Fruit fly (Drosophila melanogaster) whole organism, embryonic: ENCODE data around the gene bb8.
A peak's percentile ranks its signal among the peaks of the same experiment; 100 is the strongest.

Experiments used
- Adf1 ChIP-seq: fragments of 200-800 bp; sonication (Bioruptor generic); IDR thresholded peaks from 2 replicates; pipeline ENCODE4 v1.3.6; 2022; ENCODE audit warnings: missing biosample characterization, missing genetic modification characterization
- Asciz ChIP-seq: fragments of 200-800 bp; sonication (Bioruptor generic); optimal IDR thresholded peaks from 2 replicates; lab custom pipeline; 2017; ENCODE audit warnings: missing biosample characterization, mild to moderate bottlenecking, missing genetic modification characterization, missing genetic modification reagents
- Atf-2 ChIP-seq: fragments of 200-800 bp; sonication (Bioruptor generic); optimal IDR thresholded peaks from 2 replicates; lab custom pipeline; 2016; ENCODE audit warnings: missing biosample characterization, missing genetic modification characterization
- Atf3 ChIP-seq: fragments of 200-800 bp; sonication (Bioruptor generic); optimal IDR thresholded peaks from 3 replicates; lab custom pipeline; 2016; ENCODE audit warnings: missing biosample characterization, missing genetic modification characterization
- Awh ChIP-seq: fragments of 200-800 bp; sonication (Bioruptor generic); IDR thresholded peaks from 2 replicates; pipeline ENCODE4, ENCODE4 v1.3.6; 2022; ENCODE audit warnings: missing biosample characterization, missing genetic modification characterization
- Bdp1 ChIP-seq: fragments of 200-800 bp; sonication (Bioruptor generic); optimal IDR thresholded peaks from 3 replicates; lab custom pipeline; 2016; ENCODE audit warnings: missing biosample characterization, missing genetic modification characterization
- CG12299 ChIP-seq: fragments of 200-800 bp; sonication (Bioruptor generic); optimal IDR thresholded peaks from 2 replicates; lab custom pipeline; 2018; ENCODE audit warnings: missing biosample characterization, mild to moderate bottlenecking, missing genetic modification characterization
- CG12744 ChIP-seq: fragments of 200-800 bp; sonication (Bioruptor generic); optimal IDR thresholded peaks from 2 replicates; lab custom pipeline; 2016; ENCODE audit warnings: missing biosample characterization, missing genetic modification characterization
- CG13624 ChIP-seq: fragments of 200-800 bp; sonication (Bioruptor generic); optimal IDR thresholded peaks from 2 replicates; lab custom pipeline; 2016; ENCODE audit warnings: missing biosample characterization, missing genetic modification characterization
- CG15073 ChIP-seq: fragments of 200-800 bp; sonication (Bioruptor generic); optimal IDR thresholded peaks from 2 replicates; lab custom pipeline; 2016; ENCODE audit warnings: missing biosample characterization, missing genetic modification characterization
- CG15479 ChIP-seq: fragments of 200-800 bp; sonication (Bioruptor generic); optimal IDR thresholded peaks from 3 replicates; lab custom pipeline; 2019; ENCODE audit warnings: missing biosample characterization, mild to moderate bottlenecking, missing genetic modification characterization, moderate library complexity
- CG1647 ChIP-seq: fragments of 200-800 bp; sonication (Bioruptor generic); optimal IDR thresholded peaks from 3 replicates; lab custom pipeline; 2016; ENCODE audit warnings: missing biosample characterization, missing genetic modification characterization
- CG17385 ChIP-seq: fragments of 200-800 bp; sonication (Bioruptor generic); optimal IDR thresholded peaks from 3 replicates; lab custom pipeline; 2018; ENCODE audit warnings: missing biosample characterization, mild to moderate bottlenecking, missing genetic modification characterization
- CG1832 ChIP-seq: fragments of 200-800 bp; sonication (Bioruptor generic); optimal IDR thresholded peaks from 2 replicates; lab custom pipeline; 2017; ENCODE audit warnings: missing biosample characterization, mild to moderate bottlenecking, missing genetic modification characterization, inconsistent platforms
- CG2129 ChIP-seq: fragments of 200-800 bp; sonication (Bioruptor generic); IDR thresholded peaks from 2 replicates; pipeline ENCODE4 v1.3.6; 2022; ENCODE audit warnings: missing biosample characterization, missing genetic modification characterization; ENCODE audit not compliant: partially characterized antibody
- CG30431 ChIP-seq: fragments of 200-800 bp; sonication (Bioruptor generic); optimal IDR thresholded peaks from 2 replicates; lab custom pipeline; 2017; ENCODE audit warnings: missing biosample characterization, missing genetic modification characterization
- CG42726 ChIP-seq: fragments of 200-800 bp; sonication (Bioruptor generic); IDR thresholded peaks from 2 replicates; pipeline ENCODE4 v1.3.6; 2022; ENCODE audit warnings: missing biosample characterization, missing genetic modification characterization; ENCODE audit not compliant: partially characterized antibody
- CG4617 ChIP-seq: fragments of 200-800 bp; sonication (Bioruptor generic); optimal IDR thresholded peaks from 3 replicates; lab custom pipeline; 2016; ENCODE audit warnings: missing biosample characterization, missing genetic modification characterization, borderline replicate concordance
- CG6791 ChIP-seq: fragments of 200-800 bp; sonication (Bioruptor generic); IDR thresholded peaks from 3 replicates; pipeline ENCODE4 v1.3.6; 2022; ENCODE audit warnings: missing biosample characterization, missing genetic modification characterization; ENCODE audit not compliant: partially characterized antibody
- CG7556 ChIP-seq: fragments of 200-800 bp; sonication (Bioruptor generic); optimal IDR thresholded peaks from 2 replicates; lab custom pipeline; 2017; ENCODE audit warnings: missing biosample characterization, mild to moderate bottlenecking, missing genetic modification characterization
- CG7786 ChIP-seq: fragments of 200-800 bp; sonication (Bioruptor generic); optimal IDR thresholded peaks from 2 replicates; lab custom pipeline; 2016; ENCODE audit warnings: missing biosample characterization, missing genetic modification characterization
- CG9817 ChIP-seq: fragments of 200-800 bp; sonication (Bioruptor generic); optimal IDR thresholded peaks from 2 replicates; lab custom pipeline; 2018; ENCODE audit warnings: missing biosample characterization, mild to moderate bottlenecking, missing genetic modification characterization, moderate library complexity
- Dad ChIP-seq: fragments of 200-800 bp; sonication (Bioruptor generic); optimal IDR thresholded peaks from 3 replicates; lab custom pipeline; 2016; ENCODE audit warnings: missing biosample characterization, missing genetic modification characterization
- E2f2 ChIP-seq: fragments of 200-800 bp; sonication (Bioruptor generic); IDR thresholded peaks from 2 replicates; pipeline ENCODE4 v1.3.6; 2022; ENCODE audit warnings: missing biosample characterization, missing genetic modification characterization
- Elba2 ChIP-seq: fragments of 200-800 bp; sonication (Bioruptor generic); optimal IDR thresholded peaks from 3 replicates; lab custom pipeline; 2016; ENCODE audit warnings: missing biosample characterization, missing genetic modification characterization
- Ets65A ChIP-seq: fragments of 200-800 bp; sonication (Bioruptor generic); peaks from one replicate; lab custom pipeline; 2016; ENCODE audit warnings: missing biosample characterization, missing genetic modification characterization
- Ets97D ChIP-seq: fragments of 200-800 bp; sonication (Bioruptor generic); optimal IDR thresholded peaks from 3 replicates; lab custom pipeline; 2016; ENCODE audit warnings: missing biosample characterization, missing genetic modification characterization
- Fer3 ChIP-seq: fragments of 200-800 bp; sonication (Bioruptor generic); optimal IDR thresholded peaks from 2 replicates; lab custom pipeline; 2018; ENCODE audit warnings: missing biosample characterization, mild to moderate bottlenecking, missing genetic modification characterization, moderate library complexity
- Neu2 ChIP-seq: fragments of 200-800 bp; sonication (Bioruptor generic); optimal IDR thresholded peaks from 3 replicates; lab custom pipeline; 2016; ENCODE audit warnings: missing biosample characterization, missing genetic modification characterization, borderline replicate concordance
- Nf-YA ChIP-seq: fragments of 200-800 bp; sonication (Bioruptor generic); IDR thresholded peaks from 2 replicates; pipeline ENCODE4 v1.3.6; 2022; ENCODE audit warnings: missing biosample characterization, missing genetic modification characterization
- Pdp1 ChIP-seq, 2 experiments: fragments of 200-800 bp; sonication (Bioruptor generic); optimal IDR thresholded peaks; 3 replicates each; lab custom pipeline; 2016; ENCODE audit warnings: missing biosample characterization in 2 of 2, missing genetic modification characterization in 2 of 2, mild to moderate bottlenecking in 1 of 2, moderate library complexity in 1 of 2
- Usf ChIP-seq: fragments of 200-800 bp; sonication (Bioruptor generic); optimal IDR thresholded peaks from 2 replicates; lab custom pipeline; 2017; ENCODE audit warnings: missing genotype, missing biosample characterization, missing genetic modification characterization
- ap ChIP-seq: fragments of 200-800 bp; sonication (Bioruptor generic); IDR thresholded peaks from 2 replicates; pipeline ENCODE4 v1.3.6; 2022; ENCODE audit warnings: missing biosample characterization, missing genetic modification characterization
- bcd ChIP-seq: fragments of 200-800 bp; sonication (Bioruptor generic); optimal IDR thresholded peaks from 2 replicates; lab custom pipeline; 2017; ENCODE audit warnings: missing biosample characterization, mild to moderate bottlenecking, missing genetic modification characterization
- croc ChIP-seq: fragments of 200-800 bp; sonication (Bioruptor generic); conservative IDR thresholded peaks from 3 replicates; pipeline ENCODE4 v1.3.6; 2022; ENCODE audit warnings: missing biosample characterization, missing genetic modification characterization
- fru ChIP-seq: fragments of >200 bp; optimal IDR thresholded peaks from 2 replicates; lab custom pipeline; 2017
- ftz-f1 ChIP-seq: fragments of 200-800 bp; sonication (Bioruptor generic); optimal IDR thresholded peaks from 2 replicates; lab custom pipeline; 2016; ENCODE audit warnings: missing biosample characterization, missing genetic modification characterization
- gce ChIP-seq: fragments of 200-800 bp; sonication (Bioruptor generic); IDR thresholded peaks from 3 replicates; pipeline ENCODE4 v1.3.6; 2022; ENCODE audit warnings: missing biosample characterization, missing genetic modification characterization
- insv ChIP-seq, 2 experiments: fragments of 200-800 bp; sonication (Bioruptor generic); optimal IDR thresholded peaks; 3 replicates each; lab custom pipeline; 2016 to 2018; ENCODE audit warnings: missing biosample characterization in 2 of 2, missing genetic modification characterization in 2 of 2
- klu ChIP-seq: fragments of 200-800 bp; sonication (Bioruptor generic); IDR thresholded peaks from 2 replicates; pipeline ENCODE4 v1.3.6; 2022; ENCODE audit warnings: missing biosample characterization, missing genetic modification characterization
- lilli ChIP-seq: fragments of 200-800 bp; sonication (Bioruptor generic); optimal IDR thresholded peaks from 3 replicates; lab custom pipeline; 2016; ENCODE audit warnings: missing biosample characterization, missing genetic modification characterization
- lmd ChIP-seq: fragments of 200-800 bp; sonication (Bioruptor generic); IDR thresholded peaks from 2 replicates; pipeline ENCODE4 v1.3.6; 2022; ENCODE audit warnings: missing biosample characterization, missing genetic modification characterization
- nau ChIP-seq: fragments of 200-800 bp; sonication (Bioruptor generic); optimal IDR thresholded peaks from 3 replicates; lab custom pipeline; 2017; ENCODE audit warnings: missing biosample characterization, mild to moderate bottlenecking, missing genetic modification characterization, missing genetic modification reagents
- odd ChIP-seq: fragments of 200-800 bp; sonication (Bioruptor generic); optimal IDR thresholded peaks from 2 replicates; lab custom pipeline; 2017; ENCODE audit warnings: missing biosample characterization, mild to moderate bottlenecking, missing genetic modification characterization
- pb ChIP-seq: fragments of 200-800 bp; sonication (Bioruptor generic); optimal IDR thresholded peaks from 3 replicates; lab custom pipeline; 2016; ENCODE audit warnings: missing biosample characterization, missing genetic modification characterization
- pfk ChIP-seq: fragments of 200-800 bp; sonication (Bioruptor generic); optimal IDR thresholded peaks from 2 replicates; lab custom pipeline; 2018; ENCODE audit warnings: missing biosample characterization, mild to moderate bottlenecking, missing genetic modification characterization, moderate library complexity
- ranshi ChIP-seq: fragments of 200-800 bp; sonication (Bioruptor generic); IDR thresholded peaks from 2 replicates; pipeline ENCODE4 v1.3.6; 2022; ENCODE audit warnings: missing biosample characterization, missing genetic modification characterization
- row ChIP-seq: fragments of 200-800 bp; sonication (Bioruptor generic); IDR thresholded peaks from 3 replicates; pipeline ENCODE4 v1.3.6; 2022; ENCODE audit warnings: missing biosample characterization, missing genetic modification characterization
- sc ChIP-seq, 3 experiments: fragments of >200 bp in 2 of 3; fragments of 200-800 bp in 1 of 3; sonication (Bioruptor generic) in 1 of 3; optimal IDR thresholded peaks; 2 replicates in 2 of 3; 3 replicates in 1 of 3; lab custom pipeline; 2017; ENCODE audit warnings: mild to moderate bottlenecking in 1 of 3, missing biosample characterization in 1 of 3, missing genetic modification characterization in 1 of 3, missing genetic modification reagents in 1 of 3
- sens ChIP-seq: fragments of 200-800 bp; sonication (Bioruptor generic); peaks from one replicate; lab custom pipeline; 2016; ENCODE audit warnings: missing biosample characterization, missing genetic modification characterization
- tup ChIP-seq: fragments of 200-800 bp; sonication (Bioruptor generic); optimal IDR thresholded peaks from 2 replicates; lab custom pipeline; 2016; ENCODE audit warnings: missing biosample characterization, mild to moderate bottlenecking, missing genetic modification characterization, moderate library complexity
- wdn ChIP-seq: fragments of 200-800 bp; sonication (Bioruptor generic); IDR thresholded peaks from 2 replicates; pipeline ENCODE4 v1.3.6; 2022; ENCODE audit warnings: missing biosample characterization, missing genetic modification characterization
- zen ChIP-seq: fragments of 200-800 bp; sonication (Bioruptor generic); optimal IDR thresholded peaks from 3 replicates; lab custom pipeline; 2018; ENCODE audit warnings: missing biosample characterization, mild to moderate bottlenecking, missing genetic modification characterization, moderate library complexity

The bb8 gene

DNA sequence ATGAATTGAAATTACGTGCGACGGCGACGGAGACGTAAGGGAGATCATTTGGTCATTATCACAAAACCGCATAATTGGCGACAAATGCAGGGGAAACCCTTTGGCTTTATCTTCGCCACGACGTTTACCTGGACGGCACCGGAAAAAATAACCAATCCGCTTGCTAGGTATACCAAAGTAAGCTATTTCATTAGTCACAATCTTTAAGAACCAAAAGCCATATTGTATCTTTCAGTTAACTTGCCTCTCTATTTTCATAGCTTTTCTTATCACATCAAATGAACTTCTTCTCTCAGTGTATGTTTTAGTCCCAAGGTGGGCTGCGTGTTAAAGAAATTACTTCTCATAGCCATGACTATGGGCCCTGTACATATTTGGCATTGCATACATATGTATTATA lies 25.6 kb upstream of the bb8 start (continued):
- TF ChIP-seq klu (GFP tag; lab: Robert Waterston, UW) (no peak), Fer3 (no peak), Awh (0 out of 2 replicates have a peak, but pooled peaks have one; percentile 19), fru (no peak), CG4617 (GFP tag; lab: Kevin White, UChicago) (no peak), CG7786 (GFP tag; lab: Kevin White, UChicago) (peak; percentile 11), CG30431 (GFP tag; lab: Kevin White, UChicago) (no peak), pb (no peak), Elba2 (no peak), CG12299 (tag; lab: Kevin White, UChicago) (no peak), Ets65A (GFP tag; lab: Kevin White, UChicago) (peak; percentile 7), Nf-YA (GFP tag; lab: Robert Waterston, UW) (no peak), bcd (GFP tag; lab: Kevin White, UChicago) (no peak), insv (GFP tag; optimal IDR thresholded peaks at IDR 0.05; lab: Kevin White, UChicago) (no peak), Pdp1 (GFP tag; optimal IDR thresholded peaks at IDR 0.05; lab: Kevin White, UChicago) (no peak), Asciz (GFP tag; lab: Kevin White, UChicago) (no peak), CG15073 (no peak), wdn (GFP tag; lab: Robert Waterston, UW) (no peak), sc (optimal IDR thresholded peaks at IDR 0.05; lab: Kevin White, UChicago) (no peak), sc (GFP tag; optimal IDR thresholded peaks at IDR 0.05; lab: Kevin White, UChicago) (no peak), Bdp1 (GFP tag; lab: Kevin White, UChicago) (no peak), croc (GFP tag; lab: Robert Waterston, UW) (no peak), E2f2 (GFP tag; lab: Robert Waterston, UW) (0 out of 2 replicates have a peak, but pooled peaks have one; percentile 23), CG17385 (GFP tag; lab: Kevin White, UChicago) (no peak), CG7556 (GFP tag; lab: Kevin White, UChicago) (peak; percentile 2), sens (GFP tag; lab: Kevin White, UChicago) (peak; percentile 80), ranshi (no peak), CG1647 (GFP tag; lab: Kevin White, UChicago) (no peak), Atf3 (GFP tag; lab: Kevin White, UChicago) (no peak), row (GFP tag; lab: Robert Waterston, UW) (peak; percentile 61), CG6791 (GFP tag; lab: Robert Waterston, UW) (no peak), tup (no peak), Atf-2 (GFP tag; lab: Kevin White, UChicago) (no peak), Usf (no peak), CG42726 (GFP tag; lab: Robert Waterston, UW) (no peak), Ets97D (GFP tag; lab: Kevin White, UChicago) (no peak), CG9817 (tag; lab: Kevin White, UChicago) (no peak), gce (GFP tag; lab: Robert Waterston, UW) (no peak)
- TF ChIP-seq, all 482 proteins: peak for 88

DNA sequence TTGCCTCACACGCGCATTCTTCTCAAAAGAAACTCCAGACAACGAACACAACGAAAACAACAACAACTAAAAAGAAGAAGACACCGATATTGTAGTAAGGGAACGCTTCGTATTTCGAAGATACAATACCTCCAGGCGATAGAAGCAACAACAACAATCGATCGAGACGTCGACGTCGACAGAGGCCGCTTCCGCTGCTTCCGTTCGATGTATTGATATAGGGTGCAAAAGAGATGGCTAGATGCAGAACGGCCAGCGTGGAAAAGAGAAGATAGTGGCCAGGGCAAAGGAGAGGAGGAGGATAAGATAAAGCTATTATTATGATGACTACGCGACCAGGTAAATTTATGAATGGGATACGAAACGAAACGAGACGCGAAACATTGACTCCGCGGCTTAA lies 25.2 kb upstream of the bb8 start:
- TF ChIP-seq lilli (GFP tag; lab: Kevin White, UChicago) (no peak), CG12744 (no peak), Neu2 (GFP tag; lab: Kevin White, UChicago) (no peak), CG2129 (no peak), Dad (GFP tag; lab: Kevin White, UChicago) (no peak), lmd (GFP tag; lab: Robert Waterston, UW) (no peak), pfk (GFP tag; lab: Kevin White, UChicago) (peak; percentile 90), odd (GFP tag; lab: Kevin White, UChicago) (peak; percentile 21), ap (GFP tag; lab: Robert Waterston, UW) (no peak), CG1832 (peak; percentile 71), ftz-f1 (GFP tag; lab: Kevin White, UChicago) (no peak), zen (tag; lab: Kevin White, UChicago) (peak; percentile 49), CG13624 (GFP tag; lab: Kevin White, UChicago) (no peak), nau (GFP tag; lab: Kevin White, UChicago) (no peak), CG15479 (GFP tag; lab: Kevin White, UChicago) (peak; percentile 86), Adf1 (GFP tag; lab: Robert Waterston, UW) (peak; percentile 88)
